Worm (Caenorhabditis elegans): ENCODE data around the gene pqn-13.
"Not testable (repeated sequence)": the region's sequence is repeated elsewhere in the genome, so short reads cannot be mapped to it uniquely, and the experiment has no call there.

ce11 chrV:5640072-5640471 lies 35.8 kb downstream of the pqn-13 start:
- TF ChIP-seq Y56A3A.18 (GFP tag; IDR thresholded peaks at IDR 0.05); dpl-1 (GFP tag; optimal IDR thresholded peaks at IDR 0.05); hsf-1 (GFP tag; IDR thresholded peaks at IDR 0.05); sea-2 (GFP tag; IDR thresholded peaks at IDR 0.05): not testable (repeated sequence)

Data from whole organism, young adult.